Fruit fly (Drosophila melanogaster) whole organism, embryonic: Measurements from ENCODE around the gene Oatp30B.

Experiments used
- CG1024 ChIP-seq: fragments of 200-800 bp; sonication (Bioruptor generic); IDR thresholded peaks from 2 replicates; pipeline ENCODE4 v1.3.6; 2022; ENCODE audit warnings: missing biosample characterization, missing genetic modification characterization
- CG14050 ChIP-seq: fragments of 200-800 bp; sonication (Bioruptor generic); IDR thresholded peaks from 3 replicates; pipeline ENCODE4 v1.3.6; 2022; ENCODE audit warnings: missing biosample characterization, missing genetic modification characterization
- CG2120 ChIP-seq: fragments of 200-800 bp; sonication (Bioruptor generic); optimal IDR thresholded peaks from 3 replicates; lab custom pipeline; 2016; ENCODE audit warnings: missing biosample characterization, missing genetic modification characterization
- HHEX ChIP-seq: fragments of 200-800 bp; sonication (Bioruptor generic); optimal IDR thresholded peaks from 3 replicates; lab custom pipeline; 2017; ENCODE audit warnings: missing biosample characterization, mild to moderate bottlenecking, missing genetic modification characterization, missing genetic modification reagents
- en ChIP-seq: fragments of 200-800 bp; sonication (Bioruptor generic); optimal IDR thresholded peaks from 2 replicates; lab custom pipeline; 2016; ENCODE audit warnings: missing biosample characterization, missing genetic modification characterization
- nerfin-1 ChIP-seq: fragments of 200-800 bp; sonication (Bioruptor generic); optimal IDR thresholded peaks from 3 replicates; lab custom pipeline; 2019; ENCODE audit warnings: missing biosample characterization, mild to moderate bottlenecking, missing genetic modification characterization, moderate library complexity
- sima ChIP-seq: fragments of 200-800 bp; sonication (Bioruptor generic); optimal IDR thresholded peaks from 2 replicates; lab custom pipeline; 2016; ENCODE audit warnings: missing biosample characterization, missing genetic modification characterization
- tna ChIP-seq: fragments of 200-800 bp; sonication (Bioruptor generic); IDR thresholded peaks from 2 replicates; pipeline ENCODE4 v1.3.6; 2022; ENCODE audit warnings: missing biosample characterization, missing genetic modification characterization; ENCODE audit not compliant: partially characterized antibody

DNA sequence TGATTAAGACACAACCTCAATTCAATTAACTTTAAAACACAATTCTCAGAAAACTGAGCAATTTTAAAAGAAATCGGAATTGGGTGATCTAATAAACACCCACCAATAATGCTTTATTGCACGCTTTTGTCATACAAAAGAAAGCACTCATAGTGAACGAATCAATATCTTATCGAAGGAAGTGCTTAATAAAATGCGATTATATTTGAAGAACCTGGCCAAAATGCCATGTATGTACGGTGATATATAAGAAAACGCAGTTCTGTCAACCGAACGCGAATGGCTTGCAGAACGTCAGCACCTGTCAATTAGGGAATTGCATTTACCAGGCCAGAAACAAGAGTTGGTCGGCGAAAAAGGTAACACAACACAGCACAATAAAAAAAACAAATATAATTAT lies 7.2 kb upstream of the Oatp30B start:
- TF ChIP-seq tna (GFP tag; lab: Robert Waterston, UW), result no peak
- TF ChIP-seq CG2120 (GFP tag; lab: Kevin White, UChicago), result no peak
- TF ChIP-seq CG1024 (GFP tag; lab: Robert Waterston, UW), result no peak
- TF ChIP-seq en (GFP tag; lab: Kevin White, UChicago), result no peak
- no peak for TF ChIP-seq HHEX
- no peak for TF ChIP-seq nerfin-1 (tag; lab: Kevin White, UChicago)
- no peak for TF ChIP-seq CG14050 (GFP tag; lab: Robert Waterston, UW)
- no peak for TF ChIP-seq sima (GFP tag; lab: Kevin White, UChicago)
